Worm (Caenorhabditis elegans): ENCODE measurements around the gene F54B3.2.

DNA sequence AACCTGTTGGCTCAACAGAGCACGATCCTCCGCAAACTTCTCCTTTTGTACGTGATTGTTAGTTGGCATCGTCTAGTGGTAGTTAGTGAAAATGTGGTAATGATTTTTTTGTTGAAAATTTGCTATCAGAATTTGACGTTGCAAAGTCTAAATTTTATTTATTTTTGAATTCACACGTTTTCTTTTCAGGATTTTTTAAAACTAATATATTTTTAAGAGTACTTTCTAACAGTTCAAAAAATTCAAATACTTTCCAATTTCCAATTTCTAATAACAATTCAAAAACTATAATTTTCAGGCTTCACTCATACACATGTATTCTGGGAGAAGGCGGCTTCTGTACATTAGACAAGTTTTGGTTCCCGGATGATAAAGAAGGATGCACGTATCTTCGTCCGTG is 35.6 kb downstream of the F54B3.2 start, which contains the start of gene ubxn-5:
- TF ChIP-seq him-1 (tag; optimal IDR thresholded peaks at IDR 0.05), result no peak
- no peak for TF ChIP-seq W03F9.2 (tag; optimal IDR thresholded peaks at IDR 0.05)
- no peak for TF ChIP-seq dao-5 (tag; optimal IDR thresholded peaks at IDR 0.05)

Measured in whole organism, L4/young adult.